Worm (Caenorhabditis elegans) whole organism, young adult: ENCODE measurements around the gene C54D2.6.

Source experiments
- C06A6.2 ChIP-seq: fragments of 200-800 bp; sonication (Bioruptor generic); conservative IDR thresholded peaks from 2 replicates; pipeline ENCODE4 v1.3.6; 2022; ENCODE audit warnings: missing genetic modification characterization, missing compliant biosample characterization
- F10E7.11 ChIP-seq: sonication (generic microtip); optimal IDR thresholded peaks from 2 replicates; lab custom pipeline; 2017; ENCODE audit warnings: mild to moderate bottlenecking, missing genetic modification characterization, moderate library complexity, missing compliant biosample characterization
- F33H1.4 ChIP-seq: fragments of 200-800 bp; sonication (Bioruptor generic); IDR thresholded peaks from 2 replicates; pipeline ENCODE4 v1.3.6; 2022; ENCODE audit warnings: missing genetic modification reagents, missing genetic modification characterization, missing compliant biosample characterization
- F37B4.10 ChIP-seq: fragments of 200-800 bp; sonication (Bioruptor generic); IDR thresholded peaks from 2 replicates; pipeline ENCODE4 v1.3.6; 2022; ENCODE audit warnings: missing genetic modification characterization, missing compliant biosample characterization
- F49E8.2 ChIP-seq: sonication (generic microtip); optimal IDR thresholded peaks from 3 replicates; lab custom pipeline; 2017; ENCODE audit warnings: missing genetic modification characterization, mild to moderate bottlenecking, missing compliant biosample characterization, antibody characterized with exemption, moderate library complexity; ENCODE audit not compliant: insufficient read depth
- F57C9.4 ChIP-seq: sonication (generic microtip); optimal IDR thresholded peaks from 2 replicates; lab custom pipeline; 2017; ENCODE audit warnings: mild to moderate bottlenecking, missing genetic modification characterization, missing compliant biosample characterization
- K12H6.12 ChIP-seq: fragments of 200-800 bp; sonication (Bioruptor generic); optimal IDR thresholded peaks from 2 replicates; lab custom pipeline; 2018; ENCODE audit warnings: mild to moderate bottlenecking, missing genetic modification characterization, missing compliant biosample characterization
- Y53F4B.3 ChIP-seq: fragments of 200-800 bp; sonication (Bioruptor generic); IDR thresholded peaks from 2 replicates; pipeline ENCODE4 v1.3.6; 2022; ENCODE audit warnings: missing genetic modification reagents, missing genetic modification characterization, missing compliant biosample characterization
- ZK185.1 ChIP-seq: sonication (generic microtip); optimal IDR thresholded peaks from 2 replicates; lab custom pipeline; 2016; ENCODE audit warnings: mild to moderate bottlenecking, missing genetic modification characterization, missing compliant biosample characterization; ENCODE audit not compliant: poor library complexity, severe bottlenecking
- aptf-2 ChIP-seq: fragments of 200-800 bp; sonication (Bioruptor generic); conservative IDR thresholded peaks from 2 replicates; pipeline ENCODE4 v1.3.6; 2022; ENCODE audit warnings: missing genetic modification reagents, missing genetic modification characterization, missing compliant biosample characterization
- aptf-3 ChIP-seq: fragments of 200-800 bp; sonication (Bioruptor generic); IDR thresholded peaks from 2 replicates; pipeline ENCODE4 v1.3.6; 2022; ENCODE audit warnings: missing genetic modification characterization, missing compliant biosample characterization
- atf-7 ChIP-seq: sonication (generic microtip); optimal IDR thresholded peaks from 2 replicates; lab custom pipeline; 2017; ENCODE audit warnings: mild to moderate bottlenecking, missing genetic modification characterization, missing compliant biosample characterization
- attf-5 ChIP-seq: fragments of 200-800 bp; sonication (Bioruptor generic); optimal IDR thresholded peaks from 2 replicates; lab custom pipeline; 2018; ENCODE audit warnings: mild to moderate bottlenecking, missing genetic modification characterization, missing compliant biosample characterization
- bed-2 ChIP-seq: fragments of 200-800 bp; sonication (Bioruptor generic); IDR thresholded peaks from 2 replicates; pipeline ENCODE4 v1.3.6; 2022; ENCODE audit warnings: missing genetic modification reagents, missing genetic modification characterization, missing compliant biosample characterization
- ceh-27 ChIP-seq: fragments of 200-800 bp; sonication (Bioruptor generic); optimal IDR thresholded peaks from 2 replicates; lab custom pipeline; 2018; ENCODE audit warnings: mild to moderate bottlenecking, missing genetic modification characterization, moderate library complexity, missing compliant biosample characterization
- chd-7 ChIP-seq: sonication (generic microtip); optimal IDR thresholded peaks from 2 replicates; lab custom pipeline; 2016; ENCODE audit warnings: mild to moderate bottlenecking, missing genetic modification characterization, moderate library complexity, missing compliant biosample characterization
- efl-1 ChIP-seq: fragments of 150-350 bp; optimal IDR thresholded peaks from 2 replicates; lab custom pipeline; 2014; ENCODE audit warnings: missing biosample characterization, missing genetic modification reagents, missing genetic modification characterization
- egl-44 ChIP-seq: fragments of 200-800 bp; sonication (Bioruptor generic); IDR thresholded peaks from 2 replicates; pipeline ENCODE4 v1.3.6; 2022; ENCODE audit warnings: missing genetic modification reagents, missing genetic modification characterization, missing compliant biosample characterization
- hmg-1.2 ChIP-seq: fragments of 200-800 bp; sonication (Bioruptor generic); IDR thresholded peaks from 2 replicates; pipeline ENCODE4 v1.3.6; 2022; ENCODE audit warnings: missing genetic modification reagents, missing genetic modification characterization, missing compliant biosample characterization
- hrde-1 ChIP-seq: sonication (generic microtip); optimal IDR thresholded peaks from 2 replicates; lab custom pipeline; 2016; ENCODE audit warnings: missing genetic modification characterization, mild to moderate bottlenecking, missing compliant biosample characterization, moderate library complexity, missing genotype, missing genetic modification reagents, borderline replicate concordance
- lin-40 ChIP-seq: sonication (generic microtip); optimal IDR thresholded peaks from 2 replicates; lab custom pipeline; 2016; ENCODE audit warnings: missing genetic modification characterization, mild to moderate bottlenecking, missing compliant biosample characterization, missing genotype, missing genetic modification reagents
- lir-1 ChIP-seq: fragments of 200-800 bp; sonication (Bioruptor generic); conservative IDR thresholded peaks from 2 replicates; pipeline ENCODE4 v1.3.6; 2022; ENCODE audit warnings: missing genetic modification reagents, missing genetic modification characterization, missing compliant biosample characterization
- nhr-80 ChIP-seq: sonication (generic microtip); optimal IDR thresholded peaks from 2 replicates; lab custom pipeline; 2016; ENCODE audit warnings: missing genetic modification characterization, missing compliant biosample characterization
- nhr-90 ChIP-seq: sonication (generic microtip); optimal IDR thresholded peaks from 2 replicates; lab custom pipeline; 2016; ENCODE audit warnings: missing genotype, mild to moderate bottlenecking, missing genetic modification characterization, missing compliant biosample characterization
- rec-8 ChIP-seq, 2 experiments: sonication (generic microtip); optimal IDR thresholded peaks; 2 replicates each; lab custom pipeline; 2016; ENCODE audit warnings: mild to moderate bottlenecking in 2 of 2, missing genetic modification characterization in 2 of 2, missing genetic modification reagents in 2 of 2, missing genotype in 2 of 2, missing biosample characterization in 1 of 2, missing compliant biosample characterization in 1 of 2, moderate library complexity in 1 of 2
- sdz-38 ChIP-seq: sonication (generic microtip); optimal IDR thresholded peaks from 2 replicates; lab custom pipeline; 2016; ENCODE audit warnings: missing genotype, missing genetic modification characterization, missing compliant biosample characterization
- sea-2 ChIP-seq: fragments of 200-800 bp; sonication (Bioruptor generic); IDR thresholded peaks from 2 replicates; pipeline ENCODE4 v1.3.6; 2022; ENCODE audit warnings: missing genetic modification characterization, missing compliant biosample characterization
- tlf-1 ChIP-seq: fragments of 200-800 bp; sonication (Bioruptor generic); optimal IDR thresholded peaks from 2 replicates; lab custom pipeline; 2018; ENCODE audit warnings: mild to moderate bottlenecking, missing genetic modification characterization, missing compliant biosample characterization
- unc-62 ChIP-seq: fragments of 150-350 bp; optimal IDR thresholded peaks from 2 replicates; lab custom pipeline; 2014; ENCODE audit warnings: missing biosample characterization, missing genetic modification reagents, missing genetic modification characterization
- xnd-1 ChIP-seq: sonication (generic microtip); optimal IDR thresholded peaks from 2 replicates; lab custom pipeline; 2016; ENCODE audit warnings: missing genotype, missing genetic modification reagents, missing genetic modification characterization, missing compliant biosample characterization
- zim-3 ChIP-seq: sonication (generic microtip); optimal IDR thresholded peaks from 2 replicates; lab custom pipeline; 2017; ENCODE audit warnings: mild to moderate bottlenecking, missing genetic modification characterization, moderate library complexity, missing compliant biosample characterization
- ztf-18 ChIP-seq: sonication (generic microtip); optimal IDR thresholded peaks from 2 replicates; lab custom pipeline; 2016; ENCODE audit warnings: missing genotype, mild to moderate bottlenecking, missing genetic modification characterization, missing compliant biosample characterization
- ztf-28 ChIP-seq: fragments of 200-800 bp; sonication (Bioruptor generic); IDR thresholded peaks from 2 replicates; pipeline ENCODE4 v1.3.6; 2022; ENCODE audit warnings: missing genetic modification reagents, missing genetic modification characterization, missing compliant biosample characterization

C54D2.6 gene

DNA sequence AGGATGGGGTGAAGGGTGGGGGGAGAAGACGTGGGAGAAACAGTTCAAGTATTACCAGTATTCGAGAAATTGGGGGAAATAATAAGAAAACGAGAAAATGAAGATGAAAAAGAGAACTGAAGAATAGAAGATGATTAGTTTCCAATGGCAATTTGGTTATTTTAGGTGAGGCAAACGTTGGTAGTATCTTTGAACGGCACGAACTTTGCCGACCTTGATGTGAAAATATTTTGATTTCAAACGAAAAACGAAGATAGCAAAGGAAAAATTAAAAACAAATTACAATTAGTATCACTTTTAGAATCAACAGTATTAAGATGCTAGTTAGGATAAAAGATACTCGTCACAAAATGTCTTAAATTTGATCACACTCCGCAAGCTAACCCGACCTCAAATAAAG lies 13.2 kb downstream of the C54D2.6 start, which contains the start of gene sul-3:
Gene sul-3 (minus strand): TSS at position 101 of the 400 bp plus-strand sequence.
- no peak for TF ChIP-seq K12H6.12 (tag; lab: Kevin White, UChicago)
- TF ChIP-seq F57C9.4 (tag; lab: Kevin White, UChicago): no peak
- no peak for TF ChIP-seq F33H1.4 (GFP tag; lab: Robert Waterston, UW)
- no peak for TF ChIP-seq bed-2 (GFP tag; lab: Robert Waterston, UW)
- TF ChIP-seq xnd-1 (tag; lab: Kevin White, UChicago): no peak
- TF ChIP-seq ztf-18 (tag; lab: Kevin White, UChicago): no peak
- TF ChIP-seq efl-1 (GFP tag; lab: Kevin White, UChicago): no peak
- TF ChIP-seq hrde-1 (tag; lab: Kevin White, UChicago): no peak
- no peak for TF ChIP-seq sea-2
- TF ChIP-seq nhr-80 (tag; lab: Kevin White, UChicago): no peak
- no peak for TF ChIP-seq aptf-3 (GFP tag; lab: Robert Waterston, UW)
- TF ChIP-seq lir-1: no peak
- TF ChIP-seq ceh-27 (GFP tag; lab: Kevin White, UChicago): no peak
- TF ChIP-seq zim-3 (tag; lab: Kevin White, UChicago): no peak
- TF ChIP-seq F49E8.2 (tag; lab: Kevin White, UChicago): no peak
- TF ChIP-seq rec-8 (tag; optimal IDR thresholded peaks at IDR 0.05; lab: Kevin White, UChicago): no peak
- no peak for TF ChIP-seq F10E7.11 (tag; lab: Kevin White, UChicago)
- TF ChIP-seq Y53F4B.3 (GFP tag; lab: Robert Waterston, UW): no peak
- TF ChIP-seq sdz-38: no peak

ce11 chrX:7827989-7828388 lies 19.3 kb downstream of the C54D2.6 start:
- TF ChIP-seq tlf-1 (GFP tag; lab: Kevin White, UChicago) (no peak), lin-40 (tag; lab: Kevin White, UChicago) (no peak), nhr-80 (tag; lab: Kevin White, UChicago) (peak; percentile 51)
- TF ChIP-seq, all 124 proteins: peak for 1

DNA sequence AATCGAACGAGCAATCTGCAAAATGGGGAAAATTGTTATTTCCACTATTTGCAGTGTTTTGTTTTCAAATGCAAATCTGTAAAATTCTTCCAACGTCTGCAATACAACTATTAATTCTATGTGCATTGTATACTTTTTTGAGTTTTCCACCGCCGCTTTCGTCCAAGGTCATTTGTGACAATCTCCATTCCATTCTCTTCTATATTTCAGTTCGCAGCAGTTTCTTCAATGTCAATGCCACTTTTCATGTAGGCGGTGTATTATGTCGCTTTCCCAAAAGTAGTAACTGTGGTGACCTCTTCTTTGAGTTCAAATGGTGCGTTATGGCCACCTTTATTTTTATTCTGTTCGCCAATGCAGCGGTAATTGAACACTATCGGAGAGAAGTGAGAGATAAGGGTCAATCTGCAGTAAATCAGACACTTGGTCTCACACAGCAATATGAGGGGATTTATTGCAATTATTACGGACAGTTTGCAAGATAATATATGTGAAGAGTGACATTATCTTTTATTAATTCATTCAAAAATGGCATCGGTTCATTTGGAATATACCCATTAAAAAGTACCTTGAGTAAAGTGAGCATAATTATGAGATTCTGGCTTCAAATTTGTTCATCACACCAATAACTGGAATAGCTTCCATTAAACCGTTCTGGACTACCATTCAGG lies 20.6 kb downstream of the C54D2.6 start:
- TF ChIP-seq F49E8.2 (tag; lab: Kevin White, UChicago): no peak
- no peak for TF ChIP-seq zim-3 (tag; lab: Kevin White, UChicago)
- TF ChIP-seq unc-62 (GFP tag; lab: Kevin White, UChicago): peak; percentile 26
- no peak for TF ChIP-seq atf-7 (tag; lab: Kevin White, UChicago)

DNA sequence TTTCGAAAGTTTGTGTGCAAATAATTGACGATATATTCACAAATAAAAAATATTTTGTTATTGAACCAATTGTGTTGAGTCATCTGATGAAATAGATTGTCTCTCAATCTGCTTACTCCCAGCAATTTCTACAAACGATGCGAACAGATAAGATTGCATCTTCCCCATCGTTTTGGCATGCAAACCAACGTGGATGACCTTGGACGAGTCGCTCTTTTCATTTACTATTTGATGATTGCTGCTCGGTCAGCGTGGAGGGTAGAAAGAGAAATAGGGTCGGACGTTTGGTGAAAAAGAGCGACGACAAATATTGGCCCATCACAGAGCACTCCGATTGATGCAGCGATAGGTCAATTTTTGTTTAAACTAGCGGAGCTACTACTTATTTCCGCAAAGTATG lies 21.6 kb downstream of the C54D2.6 start:
- TF ChIP-seq egl-44 (no peak), nhr-90 (tag; lab: Kevin White, UChicago) (no peak), C06A6.2 (GFP tag; lab: Robert Waterston, UW) (0 out of 2 replicates have a peak, but pooled peaks have one; percentile 20), hrde-1 (tag; lab: Kevin White, UChicago) (no peak), ztf-28 (GFP tag; lab: Robert Waterston, UW) (no peak), chd-7 (no peak), aptf-2 (no peak), attf-5 (GFP tag; lab: Kevin White, UChicago) (peak; percentile 20), hmg-1.2 (GFP tag; lab: Robert Waterston, UW) (peak; percentile 5; the same call in 1 of the 2 replicates), nhr-80 (tag; lab: Kevin White, UChicago) (peak; percentile 42), ZK185.1 (tag; lab: Kevin White, UChicago) (peak; percentile 7), F37B4.10 (GFP tag; lab: Robert Waterston, UW) (no peak)
